Fruit fly (Drosophila melanogaster) whole organism, larva: ENCODE data around the gene Mics1.
A peak's percentile ranks its signal among the peaks of the same experiment; 100 is the strongest.

Experiments
- noc ChIP-seq: fragments of 200-800 bp; sonication (Bioruptor generic); optimal IDR thresholded peaks from 3 replicates; lab custom pipeline; 2019; ENCODE audit warnings: missing biosample characterization, mild to moderate bottlenecking, missing genetic modification characterization, moderate library complexity

Mics1 gene

DNA sequence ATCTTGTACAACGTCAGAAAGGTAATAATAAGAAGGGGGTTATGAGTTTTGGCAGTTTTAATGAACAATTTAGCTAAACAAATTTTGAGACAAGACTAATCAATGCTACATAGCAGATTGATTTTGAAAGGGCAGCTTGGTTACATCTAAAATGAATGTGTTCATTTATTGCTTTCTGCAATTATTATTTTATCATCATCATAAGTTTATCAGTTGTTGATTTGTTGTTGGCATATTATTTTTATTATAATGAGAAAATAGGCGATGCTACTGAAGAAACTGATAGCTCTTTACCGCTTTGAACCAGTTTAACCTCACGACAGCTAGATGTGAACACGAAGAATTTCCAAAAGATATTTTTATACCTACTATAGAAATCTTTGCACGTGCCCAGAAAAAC, at the start of gene Mics1:
Gene Mics1, minus strand, starts transcription at position 101 of the 400 bp plus-strand sequence.
- TF ChIP-seq noc (tag; lab: Kevin White, UChicago), result no peak

dm6 chr3R:7551708-7552107, 49.5 kb upstream of the Mics1 start, which contains the start of gene CG45545:
TSS of gene CG45545 (plus strand) at chr3R:7552008.
- no peak for TF ChIP-seq noc (tag; lab: Kevin White, UChicago)

- TF ChIP-seq noc (tag; lab: Kevin White, UChicago), result peak; percentile 19
Observed at dm6 chr3R:7548808-7549744, 46.9 kb upstream of the Mics1 start, which contains the start of gene alpha-Est1. TSS of gene alpha-Est1 (minus strand) at chr3R:7549124.

dm6 chr3R:7541145-7541860, 39.1 kb upstream of the Mics1 start, which contains the start of the genes alpha-Est3 and alpha-Est2:
TSS of gene alpha-Est3 (minus strand) at chr3R:7541631.
TSS of gene alpha-Est2 (plus strand) at chr3R:7541810.
- TF ChIP-seq noc (tag; lab: Kevin White, UChicago), result no peak

dm6 chr3R:7538435-7538834, 36.3 kb upstream of the Mics1 start, which contains the start of gene alpha-Est4:
TSS of gene alpha-Est4 (minus strand) at chr3R:7538615.
- TF ChIP-seq noc (tag; lab: Kevin White, UChicago), result no peak

dm6 chr3R:7536281-7536680, 34.1 kb upstream of the Mics1 start, which contains the start of gene alpha-Est5:
TSS of gene alpha-Est5 (minus strand) at chr3R:7536390.
- no peak for TF ChIP-seq noc (tag; lab: Kevin White, UChicago)

DNA sequence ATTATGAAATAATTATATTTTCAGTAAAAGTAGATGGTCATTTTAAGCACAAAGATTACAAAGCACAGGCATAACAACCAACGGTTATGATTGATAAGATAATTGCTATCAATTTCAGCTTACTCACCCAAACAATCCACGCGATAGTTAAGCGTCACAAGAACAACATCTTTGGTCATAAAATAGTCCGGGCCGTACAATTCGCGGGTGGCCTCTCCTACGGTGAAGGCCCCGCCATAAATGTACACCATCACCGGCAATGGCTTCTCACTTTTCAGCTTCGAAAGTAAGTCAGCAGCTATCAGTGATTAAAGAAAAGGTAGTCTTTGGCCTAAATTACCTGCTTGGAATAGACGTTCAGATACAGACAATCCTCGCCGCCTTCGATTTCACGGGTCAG, 33.4 kb upstream of the Mics1 start:
- no peak for TF ChIP-seq noc (tag; lab: Kevin White, UChicago)

DNA sequence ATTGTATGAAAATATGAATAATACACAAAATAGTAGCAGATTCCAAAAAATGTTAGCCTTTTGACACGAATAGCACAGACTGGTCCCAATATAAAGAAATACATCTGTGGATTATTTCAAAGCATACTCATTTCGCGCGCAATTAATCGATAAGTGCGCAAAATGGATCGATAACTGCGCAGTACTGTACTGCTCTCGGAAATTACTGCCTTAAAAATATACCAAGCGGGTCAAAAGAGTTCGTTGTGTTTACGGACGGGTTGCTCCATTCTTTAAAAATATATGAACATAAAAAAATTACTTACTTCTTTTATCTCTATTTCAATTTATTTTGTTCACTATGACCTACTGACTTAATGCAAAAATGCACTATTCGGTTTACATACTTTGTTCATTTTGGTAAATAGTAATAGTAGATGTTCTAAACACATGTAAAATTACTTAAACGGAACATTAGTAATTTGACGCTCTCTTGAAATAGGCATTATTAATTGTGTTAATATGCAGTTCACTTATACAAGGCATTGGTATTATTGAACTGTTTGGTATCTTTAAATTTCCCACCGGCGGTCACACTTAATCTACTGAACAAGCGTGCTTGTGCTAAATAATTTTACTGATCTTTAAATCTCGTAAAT, 28.1 kb upstream of the Mics1 start, which contains the start of the genes Rtnl2 and alphaTub84D:
Gene Rtnl2, minus strand, starts transcription at position 58 of the 638 bp plus-strand sequence.
Gene alphaTub84D, plus strand, starts transcription at position 570 of the 638 bp plus-strand sequence.
- no peak for TF ChIP-seq noc (tag; lab: Kevin White, UChicago)

DNA sequence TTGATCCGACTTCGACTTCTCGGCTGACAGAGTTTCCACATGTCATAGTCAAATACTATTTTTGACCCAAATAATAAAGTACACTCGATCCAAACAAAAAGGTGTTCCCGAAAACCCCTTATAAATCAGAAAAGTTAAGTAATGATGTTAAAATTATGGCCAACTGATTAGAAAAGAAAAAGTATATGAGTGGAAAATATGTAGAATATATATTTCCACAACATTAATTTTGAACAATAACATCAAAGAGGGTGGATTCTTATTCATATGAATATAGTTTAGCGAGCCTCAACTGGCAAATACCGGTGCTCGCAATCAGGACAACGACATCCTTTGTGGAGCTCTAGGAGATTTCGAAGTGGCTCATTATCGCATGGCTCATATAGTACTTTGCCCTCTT, 26.5 kb upstream of the Mics1 start, which contains the start of gene alpha-Est6:
Gene alpha-Est6, minus strand, starts transcription at position 101 of the 400 bp plus-strand sequence.
- TF ChIP-seq noc (tag; lab: Kevin White, UChicago), result no peak

- peak; percentile 29 for TF ChIP-seq noc (tag; lab: Kevin White, UChicago)
Observed at dm6 chr3R:7524160-7524559, 22.0 kb upstream of the Mics1 start.

DNA sequence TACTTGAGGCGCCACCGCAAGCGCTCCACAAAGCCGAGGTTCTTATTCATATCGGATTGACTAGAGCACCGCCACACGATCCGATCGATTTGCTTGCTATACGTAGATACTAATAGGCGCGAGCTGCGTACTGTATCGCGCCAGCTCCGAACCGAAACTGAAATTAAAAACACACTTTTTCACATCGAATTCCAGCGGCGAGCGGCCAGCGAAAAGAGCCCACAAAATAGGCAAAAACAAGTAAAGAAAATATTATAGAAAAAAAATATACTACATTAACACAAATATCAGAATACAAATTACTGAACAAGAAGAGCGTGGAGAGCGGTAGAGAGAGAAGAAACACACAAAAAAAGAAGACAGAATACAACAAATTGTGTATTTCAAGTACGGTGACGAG, 21.4 kb upstream of the Mics1 start, which contains the start of gene alpha-Est7:
Gene alpha-Est7, minus strand, starts transcription at position 160 of the 400 bp plus-strand sequence.
- no peak for TF ChIP-seq noc (tag; lab: Kevin White, UChicago)

- peak; percentile 84 for TF ChIP-seq noc (tag; lab: Kevin White, UChicago)
Observed at dm6 chr3R:7522266-7522955, 20.2 kb upstream of the Mics1 start.

DNA sequence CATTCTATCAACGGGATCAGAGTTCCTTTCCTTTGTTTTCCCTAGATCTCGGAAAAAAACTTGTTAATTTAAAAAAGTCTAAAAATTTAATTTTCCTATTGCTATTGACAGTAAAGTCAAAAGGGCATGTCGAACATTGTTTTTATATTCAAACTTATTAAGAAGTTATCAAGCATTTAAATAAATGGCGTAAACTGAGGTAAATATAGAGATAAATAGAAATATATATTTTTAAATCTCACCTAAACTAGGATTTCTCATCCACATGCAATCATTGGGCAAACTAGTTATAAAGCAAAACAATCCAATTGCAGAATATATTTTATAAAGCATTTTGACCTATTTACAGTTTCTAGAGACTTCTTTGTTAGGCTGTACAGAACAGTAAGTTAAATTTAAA, 17.2 kb upstream of the Mics1 start, which contains the start of gene Ubc84D:
Gene Ubc84D, minus strand, starts transcription at position 101 of the 400 bp plus-strand sequence.
- no peak for TF ChIP-seq noc (tag; lab: Kevin White, UChicago)

DNA sequence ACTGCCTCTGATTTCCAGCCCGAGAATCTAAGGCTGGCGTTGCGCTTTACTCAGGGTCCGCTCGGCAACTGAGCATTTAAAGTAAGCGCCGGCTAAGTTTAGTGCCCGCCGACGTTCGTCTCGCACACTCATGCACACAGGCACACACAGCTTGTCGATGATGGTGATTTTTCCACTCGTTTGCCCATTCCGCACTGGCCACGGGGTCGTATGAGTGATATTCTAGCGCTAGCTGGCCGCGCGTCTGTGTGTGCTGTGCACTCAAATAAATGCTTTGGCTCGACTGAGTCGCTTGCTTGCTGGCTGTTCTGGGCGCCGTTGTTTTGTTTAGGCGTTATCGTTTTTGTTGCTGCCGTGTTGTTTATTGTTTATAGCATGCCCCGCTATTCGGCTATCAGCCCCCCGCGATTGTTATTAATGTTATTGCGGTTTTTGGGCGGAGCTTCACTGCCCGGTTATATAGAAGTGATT, 13.5 kb upstream of the Mics1 start, which contains the start of gene alpha-Est8:
Gene alpha-Est8, minus strand, starts transcription at position 72 of the 471 bp plus-strand sequence.
- peak; percentile 70 for TF ChIP-seq noc (tag; lab: Kevin White, UChicago)
